Fruit fly (Drosophila melanogaster) S2 (cell line): Measurements from ENCODE around the gene CG31805.

ENCODE experiments used
- CG8478 ChIP-seq: fragments of >200 bp; optimal IDR thresholded peaks from 2 replicates; lab custom pipeline; 2018
- CTCF ChIP-seq, 2 experiments: fragments of >200 bp; optimal IDR thresholded peaks; 2 replicates each; lab custom pipeline; 2018

The CG31805 gene

dm6 chr2L:16880930-16881329 lies 19.3 kb downstream of the CG31805 start:
- TF ChIP-seq CTCF (optimal IDR thresholded peaks at IDR 0.05; lab: Kevin White, UChicago) (no peak), CG8478 (lab: Kevin White, UChicago) (no peak)

- TF ChIP-seq CG8478 (lab: Kevin White, UChicago) (no peak), CTCF (optimal IDR thresholded peaks at IDR 0.05; lab: Kevin White, UChicago) (no peak)
Measured at dm6 chr2L:16879288-16879687, 21.0 kb downstream of the CG31805 start, which contains the start of the genes CG32832, CG31743 and CG34313. TSS of gene CG32832 (minus strand) at chr2L:16879290. TSS of gene CG31743 (plus strand) at chr2L:16879517. TSS of gene CG34313 (plus strand) at chr2L:16879517.

- TF ChIP-seq CTCF (optimal IDR thresholded peaks at IDR 0.05; lab: Kevin White, UChicago) (no peak), CG8478 (lab: Kevin White, UChicago) (no peak)
Measured at dm6 chr2L:16877678-16878077, 22.6 kb downstream of the CG31805 start.

dm6 chr2L:16876555-16876954 lies 23.7 kb downstream of the CG31805 start:
- TF ChIP-seq CTCF (optimal IDR thresholded peaks at IDR 0.05; lab: Kevin White, UChicago) (peak; percentile 57 to 60), CG8478 (lab: Kevin White, UChicago) (no peak)

dm6 chr2L:16874924-16875323 lies 25.3 kb downstream of the CG31805 start:
- no peak for TF ChIP-seq CTCF (optimal IDR thresholded peaks at IDR 0.05; lab: Kevin White, UChicago)
- no peak for TF ChIP-seq CG8478 (lab: Kevin White, UChicago)

dm6 chr2L:16868897-16869324 lies 31.4 kb downstream of the CG31805 start:
- TF ChIP-seq CTCF (optimal IDR thresholded peaks at IDR 0.05; lab: Kevin White, UChicago) (no peak), CG8478 (lab: Kevin White, UChicago) (no peak)

dm6 chr2L:16862526-16862925 lies 37.7 kb downstream of the CG31805 start:
- TF ChIP-seq CTCF (optimal IDR thresholded peaks at IDR 0.05; lab: Kevin White, UChicago), result no peak
- no peak for TF ChIP-seq CG8478 (lab: Kevin White, UChicago)

- TF ChIP-seq CG8478 (lab: Kevin White, UChicago) (no peak), CTCF (optimal IDR thresholded peaks at IDR 0.05; lab: Kevin White, UChicago) (no peak)
Measured at dm6 chr2L:16861126-16861525, 39.1 kb downstream of the CG31805 start, which contains the start of gene CG6012. TSS of gene CG6012 (minus strand) at chr2L:16861489.

- TF ChIP-seq CTCF (optimal IDR thresholded peaks at IDR 0.05; lab: Kevin White, UChicago) (no peak), CG8478 (lab: Kevin White, UChicago) (no peak)
Measured at dm6 chr2L:16859566-16859965, 40.7 kb downstream of the CG31805 start.

dm6 chr2L:16859103-16859502 lies 41.2 kb downstream of the CG31805 start:
- TF ChIP-seq CTCF (optimal IDR thresholded peaks at IDR 0.05; lab: Kevin White, UChicago), result no peak
- no peak for TF ChIP-seq CG8478 (lab: Kevin White, UChicago)

- TF ChIP-seq CG8478 (lab: Kevin White, UChicago) (no peak), CTCF (optimal IDR thresholded peaks at IDR 0.05; lab: Kevin White, UChicago) (no peak)
Measured at dm6 chr2L:16858466-16859007, 41.7 kb downstream of the CG31805 start, which contains the start of gene CG31809. TSS of gene CG31809 (minus strand) at chr2L:16858714.

- TF ChIP-seq CG8478 (lab: Kevin White, UChicago) (no peak), CTCF (optimal IDR thresholded peaks at IDR 0.05; lab: Kevin White, UChicago) (no peak)
Measured at dm6 chr2L:16857665-16858064, 42.6 kb downstream of the CG31805 start.

- TF ChIP-seq CG8478 (lab: Kevin White, UChicago) (no peak), CTCF (optimal IDR thresholded peaks at IDR 0.05; lab: Kevin White, UChicago) (no peak)
Measured at dm6 chr2L:16857131-16857530, 43.1 kb downstream of the CG31805 start.

- no peak for TF ChIP-seq CG8478 (lab: Kevin White, UChicago)
- no peak for TF ChIP-seq CTCF (optimal IDR thresholded peaks at IDR 0.05; lab: Kevin White, UChicago)
Measured at dm6 chr2L:16852318-16852932, 47.8 kb downstream of the CG31805 start, which contains the start of gene CG31810. TSS of gene CG31810 (minus strand) at chr2L:16852368.

dm6 chr2L:16850442-16850841 lies 49.8 kb downstream of the CG31805 start:
- no peak for TF ChIP-seq CG8478 (lab: Kevin White, UChicago)
- no peak for TF ChIP-seq CTCF (optimal IDR thresholded peaks at IDR 0.05; lab: Kevin White, UChicago)
